Fruit fly (Drosophila melanogaster) Kc167 (cell line): ENCODE measurements around the gene srw.

Experiments used
- h ChIP-seq: fragments of >200 bp; optimal IDR thresholded peaks from 3 replicates; lab custom pipeline; 2018; ENCODE audit warnings: missing external identifiers
- psq ChIP-seq: fragments of >200 bp; optimal IDR thresholded peaks from 2 replicates; lab custom pipeline; 2017; ENCODE audit warnings: missing external identifiers

DNA sequence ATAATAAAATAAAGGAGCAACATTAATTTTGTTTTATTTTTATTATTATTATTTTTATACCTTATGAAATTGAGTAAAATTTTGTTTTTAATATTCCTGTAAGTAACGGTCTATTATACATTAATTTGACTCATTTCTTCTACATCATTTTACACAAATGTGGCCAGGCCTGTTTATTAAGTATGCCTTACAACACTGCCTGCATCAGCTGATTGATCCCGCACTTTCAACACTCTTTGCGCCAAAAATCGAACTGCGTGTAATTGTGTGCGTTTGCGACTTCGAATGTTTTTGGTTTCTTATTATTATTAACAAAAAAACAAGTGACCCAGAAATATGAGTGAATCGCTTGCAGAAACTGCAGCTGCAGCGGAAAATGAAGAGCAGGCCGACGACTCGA lies 30.0 kb upstream of the srw start, which contains the start of gene Claspin:
- TF ChIP-seq psq (lab: Kevin White, UChicago) (no peak), h (no peak)
